Fruit fly (Drosophila melanogaster) S2 (cell line): ENCODE measurements around the gene CG13047.

Experiments
- CG8478 ChIP-seq: fragments of >200 bp; optimal IDR thresholded peaks from 2 replicates; lab custom pipeline; 2018
- CTCF ChIP-seq, 2 experiments: fragments of >200 bp; optimal IDR thresholded peaks; 2 replicates each; lab custom pipeline; 2018

CG13047 gene

dm6 chr3L:16279171-16279570 lies 6.0 kb downstream of the CG13047 start, which contains the start of gene CG13050:
Gene CG13050, minus strand, starts transcription at chr3L:16279271.
- TF ChIP-seq CG8478 (no peak), CTCF (optimal IDR thresholded peaks at IDR 0.05; lab: Kevin White, UChicago) (no peak)

dm6 chr3L:16277135-16277534 lies 8.1 kb downstream of the CG13047 start, which contains the start of gene CG13065:
Gene CG13065, plus strand, starts transcription at chr3L:16277435.
- TF ChIP-seq CTCF (optimal IDR thresholded peaks at IDR 0.05; lab: Kevin White, UChicago) (no peak), CG8478 (no peak)

dm6 chr3L:16275391-16276017 lies 9.7 kb downstream of the CG13047 start:
- no peak for TF ChIP-seq CG8478
- no peak for TF ChIP-seq CTCF (optimal IDR thresholded peaks at IDR 0.05; lab: Kevin White, UChicago)

dm6 chr3L:16272338-16272959 lies 12.7 kb downstream of the CG13047 start, which contains the start of gene CG13066:
Gene CG13066, plus strand, starts transcription at chr3L:16272909.
- TF ChIP-seq CG8478: no peak
- TF ChIP-seq CTCF (optimal IDR thresholded peaks at IDR 0.05; lab: Kevin White, UChicago): no peak

dm6 chr3L:16270802-16271332 lies 14.3 kb downstream of the CG13047 start, which contains the start of the genes CG34248 and CG13067:
Gene CG34248, minus strand, starts transcription at chr3L:16270902.
Gene CG13067, plus strand, starts transcription at chr3L:16271282.
- no peak for TF ChIP-seq CTCF (optimal IDR thresholded peaks at IDR 0.05; lab: Kevin White, UChicago)
- no peak for TF ChIP-seq CG8478

- TF ChIP-seq CTCF (optimal IDR thresholded peaks at IDR 0.05; lab: Kevin White, UChicago): no peak
- no peak for TF ChIP-seq CG8478
Observed at dm6 chr3L:16269092-16269491, 16.1 kb downstream of the CG13047 start, which contains the start of gene CG13068. Gene CG13068, plus strand, starts transcription at chr3L:16269392.

- TF ChIP-seq CTCF (optimal IDR thresholded peaks at IDR 0.05; lab: Kevin White, UChicago): no peak
- no peak for TF ChIP-seq CG8478
Observed at dm6 chr3L:16268106-16268733, 17.0 kb downstream of the CG13047 start, which contains the start of gene CG4950. Gene CG4950, minus strand, starts transcription at chr3L:16268156.

- TF ChIP-seq CG8478 (no peak), CTCF (optimal IDR thresholded peaks at IDR 0.05; lab: Kevin White, UChicago) (no peak)
Observed at dm6 chr3L:16265000-16265399, 20.2 kb downstream of the CG13047 start, which contains the start of the genes CG13051 and CG13069. Gene CG13051, minus strand, starts transcription at chr3L:16265100. Gene CG13069, plus strand, starts transcription at chr3L:16265385.

- TF ChIP-seq CG8478 (no peak), CTCF (optimal IDR thresholded peaks at IDR 0.05; lab: Kevin White, UChicago) (no peak)
Observed at dm6 chr3L:16263043-16263442, 22.2 kb downstream of the CG13047 start, which contains the start of gene CG13070. Gene CG13070, plus strand, starts transcription at chr3L:16263343.

- no peak for TF ChIP-seq CTCF (optimal IDR thresholded peaks at IDR 0.05; lab: Kevin White, UChicago)
- TF ChIP-seq CG8478: no peak
Observed at dm6 chr3L:16262440-16262839, 22.8 kb downstream of the CG13047 start, which contains the start of gene CG13071. Gene CG13071, plus strand, starts transcription at chr3L:16262740.

dm6 chr3L:16261505-16261904 lies 23.7 kb downstream of the CG13047 start, which contains the start of gene CG34247:
Gene CG34247, minus strand, starts transcription at chr3L:16261605.
- TF ChIP-seq CTCF (optimal IDR thresholded peaks at IDR 0.05; lab: Kevin White, UChicago): no peak
- no peak for TF ChIP-seq CG8478

dm6 chr3L:16259552-16259951 lies 25.6 kb downstream of the CG13047 start, which contains the start of gene CG13053:
Gene CG13053, minus strand, starts transcription at chr3L:16259722.
- TF ChIP-seq CTCF (optimal IDR thresholded peaks at IDR 0.05; lab: Kevin White, UChicago) (no peak), CG8478 (no peak)

dm6 chr3L:16257118-16257627 lies 28.0 kb downstream of the CG13047 start, which contains the start of gene CG13054:
Gene CG13054, minus strand, starts transcription at chr3L:16257191.
- no peak for TF ChIP-seq CTCF (optimal IDR thresholded peaks at IDR 0.05; lab: Kevin White, UChicago)
- no peak for TF ChIP-seq CG8478

dm6 chr3L:16252255-16252654 lies 32.9 kb downstream of the CG13047 start, which contains the start of gene CG13055:
Gene CG13055, minus strand, starts transcription at chr3L:16252355.
- TF ChIP-seq CG8478 (no peak), CTCF (optimal IDR thresholded peaks at IDR 0.05; lab: Kevin White, UChicago) (no peak)

- no peak for TF ChIP-seq CG8478
- no peak for TF ChIP-seq CTCF (optimal IDR thresholded peaks at IDR 0.05; lab: Kevin White, UChicago)
Observed at dm6 chr3L:16241296-16241695, 43.9 kb downstream of the CG13047 start.
